Worm (Caenorhabditis elegans): ENCODE measurements around the gene clec-20.
"Not testable (repeated sequence)": the region's sequence is repeated elsewhere in the genome, so short reads cannot be mapped to it uniquely, and the experiment has no call there.

clec-20 gene

ce11 chrII:1576030-1576429, 19.0 kb downstream of the clec-20 start, which contains the start of gene K05F6.10:
Gene K05F6.10, minus strand, starts transcription at chrII:1576130.
- TF ChIP-seq him-1 (tag; optimal IDR thresholded peaks at IDR 0.05) = no peak
- no peak for TF ChIP-seq W03F9.2 (tag; optimal IDR thresholded peaks at IDR 0.05)
- TF ChIP-seq dao-5 (tag; optimal IDR thresholded peaks at IDR 0.05) = no peak

ce11 chrII:1571032-1571431, 24.0 kb downstream of the clec-20 start, which contains the start of gene fbxb-46:
Gene fbxb-46, minus strand, starts transcription at chrII:1571132.
- no peak for TF ChIP-seq him-1 (tag; optimal IDR thresholded peaks at IDR 0.05)
- TF ChIP-seq W03F9.2 (tag; optimal IDR thresholded peaks at IDR 0.05) = no peak
- TF ChIP-seq dao-5 (tag; optimal IDR thresholded peaks at IDR 0.05) = no peak

ce11 chrII:1568214-1568613, 26.8 kb downstream of the clec-20 start, which contains the start of gene fbxb-49:
Gene fbxb-49, plus strand, starts transcription at chrII:1568514.
- TF ChIP-seq him-1 (tag; optimal IDR thresholded peaks at IDR 0.05) = no peak
- no peak for TF ChIP-seq W03F9.2 (tag; optimal IDR thresholded peaks at IDR 0.05)
- TF ChIP-seq dao-5 (tag; optimal IDR thresholded peaks at IDR 0.05) = no peak

ce11 chrII:1567646-1568045, 27.4 kb downstream of the clec-20 start, which contains the start of gene K05F6.8:
Gene K05F6.8, minus strand, starts transcription at chrII:1567746.
- TF ChIP-seq W03F9.2 (tag; optimal IDR thresholded peaks at IDR 0.05) (no peak), him-1 (tag; optimal IDR thresholded peaks at IDR 0.05) (no peak), dao-5 (tag; optimal IDR thresholded peaks at IDR 0.05) (no peak)

ce11 chrII:1561863-1562262, 33.2 kb downstream of the clec-20 start, which contains the start of gene K05F6.14:
Gene K05F6.14, plus strand, starts transcription at chrII:1562163.
- no peak for TF ChIP-seq him-1 (tag; optimal IDR thresholded peaks at IDR 0.05)
- TF ChIP-seq W03F9.2 (tag; optimal IDR thresholded peaks at IDR 0.05) = no peak
- TF ChIP-seq dao-5 (tag; optimal IDR thresholded peaks at IDR 0.05) = no peak

- TF ChIP-seq W03F9.2 (tag; optimal IDR thresholded peaks at IDR 0.05) (no peak), him-1 (tag; optimal IDR thresholded peaks at IDR 0.05) (no peak), dao-5 (tag; optimal IDR thresholded peaks at IDR 0.05) (no peak)
Observed at ce11 chrII:1560839-1561238, 34.2 kb downstream of the clec-20 start.

DNA sequence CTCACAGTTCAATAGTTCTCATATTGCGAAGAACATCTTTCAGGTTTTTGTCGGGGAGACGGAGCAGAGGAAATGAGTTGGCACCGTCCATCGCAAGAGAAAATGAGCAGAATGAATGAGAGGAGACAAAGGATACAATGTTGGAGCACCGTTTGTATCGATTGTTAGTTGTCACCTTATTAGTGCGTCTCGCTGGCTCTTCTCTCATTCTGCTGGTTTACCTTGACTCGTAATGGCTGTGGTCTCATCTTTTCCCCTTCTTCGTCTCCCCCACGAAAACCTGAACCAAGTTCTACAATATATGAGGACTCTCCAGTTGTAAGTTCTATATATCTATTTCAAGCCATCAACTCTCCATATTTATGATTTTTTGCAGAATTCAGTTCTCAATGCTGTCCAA, 38.8 kb downstream of the clec-20 start, which contains the start of the genes fbxb-54 and fbxb-50:
Gene fbxb-54, minus strand, starts transcription at position 101 of the 400 bp plus-strand sequence.
Gene fbxb-50, plus strand, starts transcription at position 227 of the 400 bp plus-strand sequence.
- not testable (repeated sequence) for TF ChIP-seq him-1, W03F9.2, dao-5 (tag; optimal IDR thresholded peaks at IDR 0.05)

DNA sequence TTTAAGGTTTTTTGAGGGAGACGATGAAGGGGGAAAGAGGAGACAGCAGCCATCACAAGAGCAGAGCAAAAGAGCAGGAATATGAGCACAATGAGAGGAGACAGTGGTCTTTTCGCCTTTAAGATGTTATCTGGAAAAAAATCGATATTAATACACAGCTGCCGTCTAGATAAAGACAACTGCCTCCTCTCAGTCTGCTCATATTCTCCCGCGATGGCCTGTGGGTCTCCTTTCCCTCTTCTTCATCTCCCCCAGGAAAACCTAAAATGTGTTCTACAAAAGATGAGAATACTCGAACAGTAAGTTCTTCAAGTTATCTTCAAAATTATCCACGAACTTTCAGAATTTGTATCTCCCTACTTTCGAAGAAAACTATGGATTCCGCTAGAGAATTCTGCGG, 44.5 kb downstream of the clec-20 start, which contains the start of the genes fbxb-52 and fbxb-51:
Gene fbxb-52, minus strand, starts transcription at position 101 of the 400 bp plus-strand sequence.
Gene fbxb-51, plus strand, starts transcription at position 212 of the 400 bp plus-strand sequence.
- TF ChIP-seq W03F9.2 (tag; optimal IDR thresholded peaks at IDR 0.05) = no peak
- no peak for TF ChIP-seq dao-5 (tag; optimal IDR thresholded peaks at IDR 0.05)
- no peak for TF ChIP-seq him-1 (tag; optimal IDR thresholded peaks at IDR 0.05)

DNA sequence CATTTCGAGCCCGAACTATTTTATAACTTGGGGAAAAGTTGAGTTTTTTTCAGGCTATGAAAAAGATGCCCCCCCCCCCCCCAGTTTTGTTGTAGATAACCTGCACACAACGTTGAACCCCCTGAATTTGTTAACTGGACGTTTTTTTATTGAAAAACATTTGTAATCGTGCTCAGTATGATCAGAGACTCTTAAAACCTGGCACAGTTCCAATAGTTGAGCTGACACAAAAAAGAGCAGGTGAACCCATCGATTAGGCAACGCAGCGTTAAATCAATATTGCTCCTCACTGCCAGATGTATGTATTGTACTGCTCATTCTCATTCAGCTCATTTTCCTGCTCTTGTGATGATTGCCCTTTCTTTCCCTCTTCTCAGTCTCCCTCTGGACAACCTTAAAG, 49.4 kb downstream of the clec-20 start, which contains the start of gene K05F6.12:
Gene K05F6.12, plus strand, starts transcription at position 301 of the 400 bp plus-strand sequence.
- TF ChIP-seq dao-5 (tag; optimal IDR thresholded peaks at IDR 0.05) (no peak), W03F9.2 (tag; optimal IDR thresholded peaks at IDR 0.05) (no peak), him-1 (tag; optimal IDR thresholded peaks at IDR 0.05) (no peak)

Measured in whole organism, L4/young adult.